Fruit fly (Drosophila melanogaster): ENCODE results near the gene JTBR.

The JTBR gene

DNA sequence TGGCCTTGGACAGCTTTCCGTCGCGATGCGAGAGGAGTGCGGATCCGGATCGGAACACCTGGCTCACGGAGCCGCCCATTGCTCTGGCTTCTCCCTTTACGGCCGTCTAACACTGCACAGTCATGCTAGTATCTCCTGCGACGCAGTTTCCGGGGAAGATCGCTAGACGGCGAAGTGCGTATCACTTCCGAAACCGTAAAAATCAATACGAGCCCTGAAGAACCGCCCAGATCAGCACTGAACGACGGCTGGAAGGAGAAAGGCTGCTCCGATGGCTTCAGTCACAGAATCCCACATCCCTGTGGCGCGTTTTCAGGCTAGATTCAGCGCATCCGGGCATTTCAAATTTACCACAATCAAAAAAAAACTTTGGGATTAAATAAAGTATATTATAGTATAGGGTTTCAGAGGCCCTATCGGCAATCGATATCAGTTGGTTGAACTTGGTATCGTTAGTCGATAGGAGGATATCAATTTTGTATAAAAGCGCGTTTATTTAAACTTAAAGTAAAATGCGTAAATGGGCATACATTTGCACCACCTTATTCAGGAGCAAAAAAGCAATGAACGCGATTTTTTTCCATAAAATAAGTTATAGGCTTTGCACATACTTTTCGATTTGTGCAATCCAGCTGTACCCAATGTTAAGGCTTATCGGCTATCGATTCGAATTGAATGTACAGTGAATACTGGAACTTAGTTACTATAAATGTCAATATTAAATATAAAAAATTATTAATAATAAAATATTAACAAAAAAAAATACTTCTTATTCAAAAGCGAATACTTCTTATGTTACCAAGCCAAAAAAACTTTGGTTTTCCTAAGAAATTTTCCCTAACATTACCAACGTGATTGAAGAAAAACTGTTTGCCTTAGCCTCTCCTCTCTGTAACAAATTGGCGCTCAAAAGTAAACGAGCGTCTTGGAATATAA is 27.7 kb downstream of the JTBR start, which contains the start of the genes CG13933 and PolD2 (continued):
- TF ChIP-seq pfk (GFP tag; optimal IDR thresholded peaks at IDR 0.05) (no peak), mam (GFP tag; optimal IDR thresholded peaks at IDR 0.05) (peak; percentile 71), danr (GFP tag; IDR thresholded peaks at IDR 0.05) (peak; percentile 46; the same call in 1 of the 2 replicates), CG11093 (GFP tag; IDR thresholded peaks at IDR 0.05) (peak; percentile 98), CG15269 (tag; optimal IDR thresholded peaks at IDR 0.05) (peak; percentile 99), H15 (GFP tag; IDR thresholded peaks at IDR 0.05) (peak; percentile 96), sc (optimal IDR thresholded peaks at IDR 0.05) (no peak), sc (GFP tag; optimal IDR thresholded peaks at IDR 0.05) (peak; percentile 96), slp2 (GFP tag; optimal IDR thresholded peaks at IDR 0.05) (peak; percentile 81), Blimp-1 (GFP tag; optimal IDR thresholded peaks at IDR 0.05) (no peak), CG11398 (GFP tag; optimal IDR thresholded peaks at IDR 0.05) (peak; percentile 79), CG33557 (GFP tag; optimal IDR thresholded peaks at IDR 0.05) (peak; percentile 98), CG18599 (GFP tag; optimal IDR thresholded peaks at IDR 0.05) (no peak), lilli (GFP tag; optimal IDR thresholded peaks at IDR 0.05) (peak; percentile 94), jing (GFP tag; optimal IDR thresholded peaks at IDR 0.05) (peak; percentile 80), rib (GFP tag; IDR thresholded peaks at IDR 0.05) (peak; percentile 85), yki (optimal IDR thresholded peaks at IDR 0.05) (no peak), Hr51 (GFP tag; optimal IDR thresholded peaks at IDR 0.05) (peak; percentile 88 to 98), stwl (tag; optimal IDR thresholded peaks at IDR 0.05) (no peak), gfzf (GFP tag; optimal IDR thresholded peaks at IDR 0.05) (no peak), CG3726 (GFP tag; IDR thresholded peaks at IDR 0.05) (peak; percentile 96), CG17612 (GFP tag; IDR thresholded peaks at IDR 0.05) (peak; percentile 95), CG8924 (tag; optimal IDR thresholded peaks at IDR 0.05) (peak; percentile 99), CG10366 (GFP tag; IDR thresholded peaks at IDR 0.05) (peak; percentile 99), CG5245 (GFP tag; optimal IDR thresholded peaks at IDR 0.05) (peak; percentile 55), CG8089 (GFP tag; optimal IDR thresholded peaks at IDR 0.05) (peak; percentile 68), CG10431 (GFP tag; optimal IDR thresholded peaks at IDR 0.05) (peak; percentile 93), CG15011 (GFP tag; optimal IDR thresholded peaks at IDR 0.05) (no peak), CG12769 (tag; optimal IDR thresholded peaks at IDR 0.05) (no peak), pros (GFP tag; optimal IDR thresholded peaks at IDR 0.05) (no peak), tgo (GFP tag; IDR thresholded peaks at IDR 0.05) (peak; percentile 97), HmgD (GFP tag; optimal IDR thresholded peaks at IDR 0.05) (peak; percentile 29), ato (GFP tag; IDR thresholded peaks at IDR 0.05; ENCODE audit: partially characterized antibody) (no peak; the same call in 1 of the 2 replicates), dpn (GFP tag; optimal IDR thresholded peaks at IDR 0.05) (peak; percentile 53 to 98), Bgb (GFP tag; IDR thresholded peaks at IDR 0.05; ENCODE audit: partially characterized antibody) (peak; percentile 64; the same call in 1 of the 2 replicates), CG15601 (tag; optimal IDR thresholded peaks at IDR 0.05) (peak; percentile 97), Deaf1 (tag; optimal IDR thresholded peaks at IDR 0.05) (no peak), hbn (GFP tag; IDR thresholded peaks at IDR 0.05; ENCODE audit: partially characterized antibody) (peak; percentile 69), CG2678 (tag; optimal IDR thresholded peaks at IDR 0.05) (peak; percentile 92), cas (GFP tag; IDR thresholded peaks at IDR 0.05) (peak; percentile 90), CG14050 (GFP tag; IDR thresholded peaks at IDR 0.05) (peak; percentile 98), eve (GFP tag; optimal IDR thresholded peaks at IDR 0.05) (no peak), CG6813 (GFP tag; optimal IDR thresholded peaks at IDR 0.05) (peak; percentile 82), Elba2 (GFP tag; optimal IDR thresholded peaks at IDR 0.05) (peak; percentile 60), Oli (tag; optimal IDR thresholded peaks at IDR 0.05) (peak; percentile 99), bbx (GFP tag; IDR thresholded peaks at IDR 0.05; ENCODE audit: partially characterized antibody) (peak; percentile 81), CG9817 (tag; optimal IDR thresholded peaks at IDR 0.05) (peak; percentile 97), sug (tag; optimal IDR thresholded peaks at IDR 0.05) (peak; percentile 95)
